Worm (Caenorhabditis elegans) whole organism, L4/young adult: Measurements from ENCODE around the gene F14E5.8.

Source experiments
- W03F9.2 ChIP-seq: fragments of 150-350 bp; optimal IDR thresholded peaks from 2 replicates; lab custom pipeline; 2014; ENCODE audit warnings: missing biosample characterization, missing genetic modification characterization
- dao-5 ChIP-seq: sonication (generic microtip); optimal IDR thresholded peaks from 2 replicates; lab custom pipeline; 2016; ENCODE audit warnings: missing genotype, missing genetic modification characterization, moderate library complexity, missing compliant biosample characterization
- him-1 ChIP-seq: sonication (generic microtip); optimal IDR thresholded peaks from 2 replicates; lab custom pipeline; 2016; ENCODE audit warnings: missing genotype, missing genetic modification reagents, missing genetic modification characterization, missing compliant biosample characterization

The F14E5.8 gene

ce11 chrII:8428947-8429919, 9.3 kb downstream of the F14E5.8 start:
- TF ChIP-seq dao-5 (tag; lab: Kevin White, UChicago) (no peak), W03F9.2 (peak; percentile 31), him-1 (tag; lab: Kevin White, UChicago) (no peak)

- no peak for TF ChIP-seq him-1 (tag; lab: Kevin White, UChicago)
- no peak for TF ChIP-seq W03F9.2
- no peak for TF ChIP-seq dao-5 (tag; lab: Kevin White, UChicago)
Observed at ce11 chrII:8431954-8432353, 12.1 kb downstream of the F14E5.8 start, which contains the start of gene acp-2. Gene acp-2 (minus strand): TSS chrII:8432054.

- TF ChIP-seq W03F9.2 (no peak), dao-5 (tag; lab: Kevin White, UChicago) (no peak), him-1 (tag; lab: Kevin White, UChicago) (no peak)
Observed at ce11 chrII:8435005-8435404, 15.1 kb downstream of the F14E5.8 start, which contains the start of gene acp-4. Gene acp-4 (minus strand): TSS chrII:8435105.

- TF ChIP-seq W03F9.2 (no peak), him-1 (tag; lab: Kevin White, UChicago) (no peak), dao-5 (tag; lab: Kevin White, UChicago) (no peak)
Observed at ce11 chrII:8437035-8437434, 17.1 kb downstream of the F14E5.8 start, which contains the start of gene acp-3. Gene acp-3 (minus strand): TSS chrII:8437135.

- TF ChIP-seq W03F9.2 = no peak
- no peak for TF ChIP-seq dao-5 (tag; lab: Kevin White, UChicago)
- no peak for TF ChIP-seq him-1 (tag; lab: Kevin White, UChicago)
Observed at ce11 chrII:8438791-8439287, 18.9 kb downstream of the F14E5.8 start, which contains the start of gene lips-10. Gene lips-10 (plus strand): TSS chrII:8439168.

- TF ChIP-seq dao-5 (tag; lab: Kevin White, UChicago) (no peak), W03F9.2 (no peak), him-1 (tag; lab: Kevin White, UChicago) (no peak)
Observed at ce11 chrII:8440097-8440496, 20.2 kb downstream of the F14E5.8 start.

- TF ChIP-seq W03F9.2 (no peak), dao-5 (tag; lab: Kevin White, UChicago) (no peak)
Observed at ce11 chrII:8440792-8441191, 20.9 kb downstream of the F14E5.8 start.

ce11 chrII:8441519-8441918, 21.6 kb downstream of the F14E5.8 start:
- no peak for TF ChIP-seq W03F9.2
- peak; percentile 86 for TF ChIP-seq dao-5 (tag; lab: Kevin White, UChicago)
- TF ChIP-seq him-1 (tag; lab: Kevin White, UChicago) = no peak

- peak; percentile 63 for TF ChIP-seq W03F9.2
- TF ChIP-seq dao-5 (tag; lab: Kevin White, UChicago) = no peak
- no peak for TF ChIP-seq him-1 (tag; lab: Kevin White, UChicago)
Observed at ce11 chrII:8442176-8442575, 22.3 kb downstream of the F14E5.8 start.

- TF ChIP-seq W03F9.2 (no peak), him-1 (tag; lab: Kevin White, UChicago) (no peak), dao-5 (tag; lab: Kevin White, UChicago) (no peak)
Observed at ce11 chrII:8442717-8443223, 22.9 kb downstream of the F14E5.8 start, which contains the start of gene eif-3.G. Gene eif-3.G (plus strand): TSS chrII:8442767.

ce11 chrII:8444007-8444406, 24.1 kb downstream of the F14E5.8 start, which contains the start of gene evl-20:
Gene evl-20 (plus strand): TSS chrII:8444307.
- no peak for TF ChIP-seq him-1 (tag; lab: Kevin White, UChicago)
- no peak for TF ChIP-seq W03F9.2
- TF ChIP-seq dao-5 (tag; lab: Kevin White, UChicago) = no peak

ce11 chrII:8446731-8447130, 26.8 kb downstream of the F14E5.8 start, which contains the start of gene cut-3:
Gene cut-3 (minus strand): TSS chrII:8446831.
- TF ChIP-seq him-1 (tag; lab: Kevin White, UChicago) (no peak), W03F9.2 (no peak), dao-5 (tag; lab: Kevin White, UChicago) (no peak)

ce11 chrII:8449660-8450118, 29.8 kb downstream of the F14E5.8 start, which contains the start of gene F22B5.4:
Gene F22B5.4 (plus strand): TSS chrII:8449710.
- TF ChIP-seq him-1 (tag; lab: Kevin White, UChicago) (no peak), dao-5 (tag; lab: Kevin White, UChicago) (no peak), W03F9.2 (no peak)
